Worm (Caenorhabditis elegans): Measurements from ENCODE around the gene cyp-33E3.

DNA sequence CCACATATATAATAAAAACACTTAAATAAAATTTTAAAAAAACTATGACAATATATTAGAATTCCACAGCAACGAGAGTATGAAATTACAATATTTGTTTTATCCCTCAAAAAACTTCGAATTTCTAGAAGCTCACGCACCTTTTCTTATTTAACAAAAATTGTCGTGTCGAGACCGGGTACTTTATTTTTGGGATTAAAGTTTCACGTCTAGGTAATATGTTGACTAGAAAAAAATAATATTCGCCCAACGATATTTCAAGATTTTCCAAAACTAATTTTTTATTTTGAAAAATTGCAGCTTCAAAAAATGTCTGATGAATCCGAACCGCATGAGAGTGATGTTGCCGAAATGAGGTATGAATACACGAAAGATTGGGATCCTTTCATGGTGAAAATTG is 29.6 kb downstream of the cyp-33E3 start, which contains the start of gene C49C8.3:
- no peak for TF ChIP-seq unc-62 (GFP tag; optimal IDR thresholded peaks at IDR 0.05)
- no peak for TF ChIP-seq lsy-2 (tag; optimal IDR thresholded peaks at IDR 0.05)
- TF ChIP-seq ztf-11 (tag; optimal IDR thresholded peaks at IDR 0.05) = no peak
- TF ChIP-seq ceh-82 (tag; optimal IDR thresholded peaks at IDR 0.05) = no peak
- no peak for TF ChIP-seq blmp-1 (tag; optimal IDR thresholded peaks at IDR 0.05)
- no peak for TF ChIP-seq nhr-237 (tag; optimal IDR thresholded peaks at IDR 0.05)
- no peak for TF ChIP-seq elt-2 (tag; optimal IDR thresholded peaks at IDR 0.05)
- TF ChIP-seq egl-27 (tag; optimal IDR thresholded peaks at IDR 0.05) = no peak
- TF ChIP-seq ztf-4 (tag; optimal IDR thresholded peaks at IDR 0.05) = no peak
